Worm (Caenorhabditis elegans) whole organism, midembryonic: ENCODE data around the gene F56H9.2.

ENCODE experiments used
- T22C8.4 ChIP-seq: fragments of 200-800 bp; sonication (Bioruptor generic); IDR thresholded peaks from 2 replicates; pipeline ENCODE4 v1.3.6; 2022; ENCODE audit warnings: missing genetic modification characterization, missing compliant biosample characterization
- cog-1 ChIP-seq: sonication (generic microtip); optimal IDR thresholded peaks from 2 replicates; lab custom pipeline; 2016; ENCODE audit warnings: missing genetic modification characterization, missing compliant biosample characterization
- flt-1 ChIP-seq: fragments of 200-800 bp; sonication (Bioruptor generic); IDR thresholded peaks from 2 replicates; pipeline ENCODE4 v1.3.6; 2022; ENCODE audit warnings: missing genetic modification characterization, missing compliant biosample characterization
- klf-2 ChIP-seq: fragments of 200-800 bp; sonication (Bioruptor generic); conservative IDR thresholded peaks from 2 replicates; pipeline ENCODE4 v1.3.6; 2022; ENCODE audit warnings: missing genetic modification reagents, missing genetic modification characterization, missing compliant biosample characterization
- med-1 ChIP-seq: sonication (generic microtip); optimal IDR thresholded peaks from 2 replicates; lab custom pipeline; 2017; ENCODE audit warnings: missing genetic modification characterization, mild to moderate bottlenecking, missing compliant biosample characterization, antibody characterized with exemption, missing genetic modification reagents; ENCODE audit not compliant: insufficient read depth
- ztf-23 ChIP-seq: fragments of 200-800 bp; sonication (Bioruptor generic); IDR thresholded peaks from 2 replicates; pipeline ENCODE4 v1.3.6; 2022; ENCODE audit warnings: missing genetic modification reagents, missing genetic modification characterization, missing compliant biosample characterization

DNA sequence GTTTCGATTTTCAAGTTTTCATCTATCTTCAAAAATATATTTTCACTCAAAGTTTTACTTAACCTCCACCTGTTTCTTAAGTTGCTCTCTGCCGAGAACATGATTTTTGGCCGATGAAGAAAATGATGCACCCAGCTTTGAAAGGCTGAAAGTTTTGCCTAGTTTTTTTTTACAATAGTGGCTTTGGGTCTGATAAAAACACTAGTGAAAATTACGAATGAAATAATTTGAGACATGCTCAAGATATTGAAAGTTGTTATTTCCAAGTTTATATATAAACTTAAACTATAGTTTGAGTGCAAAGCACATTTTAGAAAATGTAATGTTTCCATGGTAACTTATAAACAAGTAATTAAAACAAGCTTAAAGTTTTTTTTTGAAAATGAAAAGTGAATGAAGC lies 11.8 kb downstream of the F56H9.2 start, which contains the start of gene gpa-9:
- TF ChIP-seq cog-1 (no peak), T22C8.4 (GFP tag; lab: Robert Waterston, UW) (no peak), klf-2 (GFP tag; lab: Robert Waterston, UW) (no peak), ztf-23 (no peak), flt-1 (GFP tag; lab: Robert Waterston, UW) (no peak), med-1 (GFP tag; lab: Kevin White, UChicago) (no peak)
